Worm (Caenorhabditis elegans) whole organism, young adult: ENCODE measurements around the gene best-9.

Experiments
- athp-1 ChIP-seq: sonication (generic microtip); optimal IDR thresholded peaks from 2 replicates; lab custom pipeline; 2017; ENCODE audit warnings: mild to moderate bottlenecking, missing genetic modification characterization, missing compliant biosample characterization
- gei-17 ChIP-seq: fragments of 200-800 bp; sonication (Bioruptor generic); optimal IDR thresholded peaks from 2 replicates; lab custom pipeline; 2018; ENCODE audit warnings: mild to moderate bottlenecking, missing genetic modification characterization, missing compliant biosample characterization
- pha-4 ChIP-seq: fragments of 150-350 bp; sonication (generic microtip); optimal IDR thresholded peaks from 2 replicates; lab custom pipeline; 2014; ENCODE audit warnings: missing biosample characterization, missing genetic modification reagents, missing genetic modification characterization

- TF ChIP-seq gei-17 (GFP tag; lab: Kevin White, UChicago) (no peak), pha-4 (tag; lab: Kevin White, UChicago) (no peak), athp-1 (tag; lab: Kevin White, UChicago) (no peak)
Measured at ce11 chrIV:6519593-6519992, 40.9 kb upstream of the best-9 start, which contains the start of gene C01G5.9.
